Worm (Caenorhabditis elegans): Measurements from ENCODE around the gene cest-6.

cest-6 gene

DNA sequence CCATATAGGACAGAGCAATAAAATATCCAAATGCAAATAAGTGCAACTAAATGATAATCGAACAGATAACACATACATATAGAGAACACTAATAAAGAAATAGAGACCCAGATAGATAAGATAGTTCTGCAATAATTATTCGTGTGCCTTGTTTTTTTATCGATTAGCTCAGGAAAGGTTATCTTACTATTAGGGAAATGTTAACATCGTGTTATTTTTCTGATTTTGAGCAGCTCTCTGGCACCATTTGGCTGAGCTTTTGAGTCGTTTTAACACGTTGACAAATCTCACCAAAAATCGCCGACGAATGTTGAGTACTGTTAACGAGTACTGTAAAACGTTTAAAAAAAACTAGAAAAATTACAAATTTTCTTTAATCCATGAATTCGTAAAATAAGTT, at the start of gene cest-6:
Gene cest-6, minus strand, starts transcription at position 101 of the 400 bp plus-strand sequence.
- no peak for TF ChIP-seq unc-62 (GFP tag; optimal IDR thresholded peaks at IDR 0.05)

- TF ChIP-seq unc-62 (GFP tag; optimal IDR thresholded peaks at IDR 0.05) = no peak
Observed at ce11 chrIV:6977089-6977558, 48.8 kb upstream of the cest-6 start, which contains the start of the genes pgl-1 and him-3. TSS of gene pgl-1 (minus strand) at chrIV:6977318. TSS of gene him-3 (plus strand) at chrIV:6977508.

- TF ChIP-seq unc-62 (GFP tag; optimal IDR thresholded peaks at IDR 0.05) = no peak
Observed at ce11 chrIV:6974162-6974938, 46.0 kb upstream of the cest-6 start.

ce11 chrIV:6972427-6972826, 44.1 kb upstream of the cest-6 start, which contains the start of gene nhr-249:
TSS of gene nhr-249 (minus strand) at chrIV:6972527.
- TF ChIP-seq unc-62 (GFP tag; optimal IDR thresholded peaks at IDR 0.05) = no peak

DNA sequence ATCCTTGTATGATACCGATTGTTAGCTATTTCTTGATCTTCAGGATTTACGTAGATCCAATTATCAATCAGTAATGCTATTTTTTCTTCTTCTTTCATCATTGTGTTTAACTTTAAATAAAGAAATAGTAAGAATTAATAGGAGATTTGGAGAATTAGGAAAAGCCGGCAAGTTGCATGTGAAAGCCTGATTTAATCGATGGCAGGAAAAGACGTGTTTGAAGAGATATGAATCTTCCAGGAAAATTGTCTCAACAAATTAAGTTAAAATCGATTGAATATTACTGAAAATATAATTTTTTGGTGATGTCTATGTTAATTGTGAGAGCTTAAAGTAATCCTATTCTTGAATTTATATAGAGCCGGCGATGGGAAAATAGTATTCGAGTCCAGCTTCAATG, 42.9 kb upstream of the cest-6 start, which contains the start of gene ZK381.62:
Gene ZK381.62, minus strand, starts transcription at position 101 of the 400 bp plus-strand sequence.
- TF ChIP-seq unc-62 (GFP tag; optimal IDR thresholded peaks at IDR 0.05) = no peak

- no peak for TF ChIP-seq unc-62 (GFP tag; optimal IDR thresholded peaks at IDR 0.05)
Observed at ce11 chrIV:6970271-6970670, 42.0 kb upstream of the cest-6 start, which contains the start of gene ZK381.8. TSS of gene ZK381.8 (minus strand) at chrIV:6970371.

DNA sequence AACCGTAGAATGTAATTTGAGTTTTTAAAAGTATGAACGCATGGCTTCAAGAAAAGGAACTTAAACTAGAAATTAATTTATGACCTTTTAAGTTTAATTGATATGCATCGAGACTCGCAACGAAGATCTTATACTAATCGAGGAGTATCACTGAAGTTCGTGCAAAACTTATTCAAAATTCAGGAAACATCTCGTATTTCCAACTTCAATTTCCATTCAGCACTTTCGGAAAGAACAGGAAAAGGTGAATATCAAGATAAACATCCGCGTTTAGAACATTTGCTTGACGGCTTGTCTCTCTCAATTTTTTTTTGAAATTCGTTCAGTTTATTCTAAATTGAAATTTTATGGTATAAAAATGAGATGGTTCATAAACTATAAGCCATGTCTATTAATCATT, 36.9 kb upstream of the cest-6 start, which contains the start of gene ZK381.2:
Gene ZK381.2, plus strand, starts transcription at position 301 of the 400 bp plus-strand sequence.
- no peak for TF ChIP-seq unc-62 (GFP tag; optimal IDR thresholded peaks at IDR 0.05)

DNA sequence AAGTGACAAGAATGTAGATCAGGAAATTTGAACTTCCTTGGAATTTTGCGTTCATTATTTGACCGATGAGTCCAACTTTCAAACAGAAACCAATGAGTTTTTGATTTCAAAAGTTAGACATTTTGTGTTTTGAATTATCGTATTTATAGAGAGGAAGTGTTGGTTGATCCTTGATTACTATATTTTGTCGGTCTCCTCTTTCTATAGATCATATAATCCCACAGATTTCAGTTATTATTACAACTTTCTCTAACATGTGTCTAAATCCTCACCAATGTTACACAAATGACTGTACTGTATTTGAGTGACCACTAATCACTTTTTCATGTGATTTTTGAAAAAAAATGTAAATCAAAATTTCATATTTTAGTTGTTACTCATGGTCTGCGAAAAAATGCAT, 36.2 kb upstream of the cest-6 start, which contains the start of gene B0478.3:
Gene B0478.3, minus strand, starts transcription at position 101 of the 400 bp plus-strand sequence.
- TF ChIP-seq unc-62 (GFP tag; optimal IDR thresholded peaks at IDR 0.05) = no peak

- no peak for TF ChIP-seq unc-62 (GFP tag; optimal IDR thresholded peaks at IDR 0.05)
Observed at ce11 chrIV:6959483-6959882, 31.2 kb upstream of the cest-6 start.

- no peak for TF ChIP-seq unc-62 (GFP tag; optimal IDR thresholded peaks at IDR 0.05)
Observed at ce11 chrIV:6958696-6959095, 30.4 kb upstream of the cest-6 start.

DNA sequence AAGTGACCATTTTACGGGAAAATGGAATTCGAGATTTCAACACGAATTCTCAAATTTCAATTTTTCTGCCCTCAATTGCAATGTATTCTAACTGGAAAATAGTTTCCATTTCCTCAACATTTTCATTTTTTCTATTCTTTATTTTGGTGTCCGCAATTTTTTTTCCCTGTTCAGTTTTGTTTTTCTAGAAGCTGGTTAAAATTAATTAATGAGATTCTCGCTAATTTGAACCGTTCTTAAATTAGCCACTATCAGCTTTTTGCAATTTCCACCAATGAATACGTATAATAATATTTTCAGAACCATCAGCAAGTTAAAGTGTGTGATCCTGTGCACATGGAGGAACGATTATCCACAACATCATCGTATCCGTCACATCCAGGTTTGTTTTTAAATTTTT, 29.0 kb upstream of the cest-6 start, which contains the start of gene jnk-1:
Gene jnk-1, plus strand, starts transcription at position 301 of the 400 bp plus-strand sequence.
- no peak for TF ChIP-seq unc-62 (GFP tag; optimal IDR thresholded peaks at IDR 0.05)

DNA sequence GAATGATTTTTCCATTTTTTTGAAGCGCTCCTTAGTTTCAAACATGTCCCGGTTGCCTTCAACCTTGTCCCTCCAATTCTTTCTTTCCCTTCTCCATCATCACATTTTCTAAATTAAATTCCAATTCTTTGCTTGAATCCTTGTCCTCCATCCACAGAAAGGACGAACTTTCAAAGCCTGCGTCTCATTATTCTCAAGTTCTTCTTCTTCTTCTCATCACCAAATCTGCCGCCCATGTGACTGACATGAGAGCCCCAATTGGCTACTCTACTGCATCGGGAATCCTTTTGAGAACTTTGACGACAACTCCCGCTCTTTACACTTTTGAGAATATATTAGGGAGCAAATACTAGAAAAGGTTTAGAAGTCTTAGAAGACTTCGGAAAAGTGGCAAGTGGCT, 28.4 kb upstream of the cest-6 start:
- no peak for TF ChIP-seq unc-62 (GFP tag; optimal IDR thresholded peaks at IDR 0.05)

DNA sequence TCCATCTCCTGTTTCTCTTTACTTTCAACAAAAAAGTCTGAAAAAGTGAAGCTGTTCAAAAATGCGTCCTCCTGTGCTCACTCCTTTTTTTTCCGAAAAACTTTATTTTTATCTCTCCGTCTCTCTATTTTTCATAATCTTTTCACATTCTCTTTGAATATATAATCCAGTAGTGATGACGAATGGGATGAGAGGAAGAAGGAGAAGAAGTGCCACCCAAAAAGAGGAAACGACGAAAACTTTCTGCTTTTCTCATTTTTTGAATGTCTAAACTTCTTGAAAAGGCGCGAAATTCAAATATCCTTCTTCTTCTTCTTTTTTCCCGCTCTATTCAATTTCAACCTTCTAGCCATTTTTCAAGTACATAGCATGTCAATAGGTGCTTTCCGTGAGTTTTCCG, 26.4 kb upstream of the cest-6 start:
- TF ChIP-seq unc-62 (GFP tag; optimal IDR thresholded peaks at IDR 0.05) = no peak

DNA sequence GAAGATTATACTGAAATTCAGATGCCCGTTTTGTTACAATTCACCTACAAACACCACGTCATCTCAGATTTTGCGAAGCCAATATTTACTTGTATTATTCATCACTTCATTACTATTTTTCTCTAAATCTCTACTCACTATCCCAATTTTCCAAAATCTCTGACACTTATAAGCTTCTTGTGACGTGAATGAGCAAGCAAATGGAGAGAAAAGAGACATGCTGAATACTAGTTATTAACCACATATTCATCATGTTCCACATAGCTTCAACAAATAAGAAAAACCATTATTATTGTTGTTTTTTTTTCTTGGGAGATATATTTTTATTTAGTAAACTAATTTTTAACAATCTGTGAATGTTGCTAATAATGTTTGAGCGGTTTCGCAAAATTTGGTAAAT, 22.9 kb upstream of the cest-6 start:
- no peak for TF ChIP-seq unc-62 (GFP tag; optimal IDR thresholded peaks at IDR 0.05)

ce11 chrIV:6946832-6947231, 18.5 kb upstream of the cest-6 start:
- no peak for TF ChIP-seq unc-62 (GFP tag; optimal IDR thresholded peaks at IDR 0.05)

- no peak for TF ChIP-seq unc-62 (GFP tag; optimal IDR thresholded peaks at IDR 0.05)
Observed at ce11 chrIV:6941101-6941500, 12.8 kb upstream of the cest-6 start.

DNA sequence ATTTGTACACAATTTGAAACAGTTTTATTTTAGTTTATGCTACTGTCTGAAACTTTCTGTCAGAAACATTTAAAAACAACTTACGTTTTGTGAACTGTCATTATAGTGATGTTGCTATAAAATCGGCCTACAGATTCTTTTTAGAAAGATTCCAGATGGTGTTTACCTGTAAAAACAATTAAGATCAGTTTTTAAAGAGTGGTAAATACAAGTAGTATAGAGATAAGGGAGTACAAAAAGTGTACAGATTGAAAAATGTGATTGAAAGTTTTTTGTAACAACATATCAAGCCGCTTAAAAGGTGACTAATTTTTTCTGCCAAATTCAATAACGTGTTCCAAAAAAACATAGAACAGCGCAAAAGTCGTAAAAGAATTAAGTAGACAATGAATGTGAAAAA, 9.2 kb upstream of the cest-6 start, which contains the start of gene npr-12:
Gene npr-12, minus strand, starts transcription at position 101 of the 400 bp plus-strand sequence.
- TF ChIP-seq unc-62 (GFP tag; optimal IDR thresholded peaks at IDR 0.05) = no peak

All from whole organism, dauer.